Fruit fly (Drosophila melanogaster) whole organism, embryonic: ENCODE measurements around the gene CG11178.
A peak's percentile ranks its signal among the peaks of the same experiment; 100 is the strongest.

Source experiments
- ATbp ChIP-seq: fragments of 200-800 bp; sonication (Bioruptor generic); optimal IDR thresholded peaks from 2 replicates; lab custom pipeline; 2017; ENCODE audit warnings: missing biosample characterization, mild to moderate bottlenecking, missing genetic modification characterization, missing genetic modification reagents
- Asciz ChIP-seq: fragments of 200-800 bp; sonication (Bioruptor generic); optimal IDR thresholded peaks from 2 replicates; lab custom pipeline; 2017; ENCODE audit warnings: missing biosample characterization, mild to moderate bottlenecking, missing genetic modification characterization, missing genetic modification reagents
- B-H2 ChIP-seq: fragments of 200-800 bp; sonication (Bioruptor generic); optimal IDR thresholded peaks from 2 replicates; lab custom pipeline; 2018; ENCODE audit warnings: missing biosample characterization, mild to moderate bottlenecking, missing genetic modification characterization
- CG10979 ChIP-seq: fragments of 200-800 bp; sonication (Bioruptor generic); optimal IDR thresholded peaks from 2 replicates; lab custom pipeline; 2018; ENCODE audit warnings: missing biosample characterization, mild to moderate bottlenecking, missing genetic modification characterization, moderate library complexity
- CG12219 ChIP-seq: fragments of 200-800 bp; sonication (Bioruptor generic); optimal IDR thresholded peaks from 3 replicates; lab custom pipeline; 2018; ENCODE audit warnings: missing biosample characterization, mild to moderate bottlenecking, missing genetic modification characterization
- CG13775 ChIP-seq: fragments of 200-800 bp; sonication (Bioruptor generic); optimal IDR thresholded peaks from 3 replicates; lab custom pipeline; 2017; ENCODE audit warnings: missing biosample characterization, mild to moderate bottlenecking, missing genetic modification characterization
- CG13894 ChIP-seq: fragments of 200-800 bp; sonication (Bioruptor generic); optimal IDR thresholded peaks from 3 replicates; lab custom pipeline; 2018; ENCODE audit warnings: missing biosample characterization, mild to moderate bottlenecking, missing genetic modification characterization, moderate library complexity
- CG14014 ChIP-seq: fragments of 200-800 bp; sonication (Bioruptor generic); IDR thresholded peaks from 2 replicates; pipeline ENCODE4 v1.3.6; 2022; ENCODE audit warnings: missing biosample characterization, missing genetic modification characterization
- CG18011 ChIP-seq: fragments of 200-800 bp; sonication (Bioruptor generic); optimal IDR thresholded peaks from 2 replicates; lab custom pipeline; 2017; ENCODE audit warnings: missing biosample characterization, missing genetic modification characterization, mild to moderate bottlenecking, moderate library complexity, missing genotype
- CG2120 ChIP-seq: fragments of 200-800 bp; sonication (Bioruptor generic); optimal IDR thresholded peaks from 3 replicates; lab custom pipeline; 2016; ENCODE audit warnings: missing biosample characterization, missing genetic modification characterization
- CG2678 ChIP-seq: fragments of 200-800 bp; sonication (Bioruptor generic); optimal IDR thresholded peaks from 3 replicates; lab custom pipeline; 2019; ENCODE audit warnings: missing biosample characterization, mild to moderate bottlenecking, missing genetic modification characterization, moderate library complexity
- CG32532 ChIP-seq: fragments of 200-800 bp; sonication (Bioruptor generic); IDR thresholded peaks from 2 replicates; pipeline ENCODE4 v1.3.6; 2022; ENCODE audit warnings: missing biosample characterization, missing genetic modification characterization
- CG34422 ChIP-seq: fragments of 200-800 bp; sonication (Bioruptor generic); IDR thresholded peaks from 3 replicates; pipeline ENCODE4 v1.3.6; 2022; ENCODE audit warnings: missing biosample characterization, missing genetic modification characterization
- CG3838 ChIP-seq: fragments of 200-800 bp; sonication (Bioruptor generic); optimal IDR thresholded peaks from 3 replicates; lab custom pipeline; 2016; ENCODE audit warnings: missing biosample characterization, missing genetic modification characterization
- CG7271 ChIP-seq: fragments of 200-800 bp; sonication (Bioruptor generic); optimal IDR thresholded peaks from 2 replicates; lab custom pipeline; 2018; ENCODE audit warnings: missing biosample characterization, mild to moderate bottlenecking, missing genetic modification characterization, moderate library complexity
- CG7928 ChIP-seq: fragments of 200-800 bp; sonication (Bioruptor generic); optimal IDR thresholded peaks from 2 replicates; lab custom pipeline; 2017; ENCODE audit warnings: missing biosample characterization, mild to moderate bottlenecking, missing genetic modification characterization
- CG8290 ChIP-seq, 3 experiments: fragments of 200-800 bp; sonication (Bioruptor generic); optimal IDR thresholded peaks; 2 replicates each; lab custom pipeline; 2016 to 2019; ENCODE audit warnings: missing biosample characterization in 3 of 3, missing genetic modification characterization in 3 of 3, mild to moderate bottlenecking in 2 of 3, moderate library complexity in 1 of 3
- CG8944 ChIP-seq: fragments of 200-800 bp; sonication (Bioruptor generic); optimal IDR thresholded peaks from 3 replicates; lab custom pipeline; 2016; ENCODE audit warnings: missing biosample characterization, missing genetic modification characterization
- CG9727 ChIP-seq: fragments of 200-800 bp; sonication (Bioruptor generic); optimal IDR thresholded peaks from 3 replicates; lab custom pipeline; 2017; ENCODE audit warnings: missing biosample characterization, mild to moderate bottlenecking, missing genetic modification characterization
- CHES-1-like ChIP-seq: fragments of 200-800 bp; sonication (Bioruptor generic); optimal IDR thresholded peaks from 2 replicates; lab custom pipeline; 2016; ENCODE audit warnings: missing biosample characterization, missing genetic modification characterization
- Dfd ChIP-seq, 2 experiments: fragments of >200 bp; optimal IDR thresholded peaks; 2 replicates each; lab custom pipeline; 2017; ENCODE audit warnings: missing biosample characterization in 2 of 2, missing genetic modification characterization in 2 of 2
- E2f2 ChIP-seq: fragments of 200-800 bp; sonication (Bioruptor generic); IDR thresholded peaks from 2 replicates; pipeline ENCODE4 v1.3.6; 2022; ENCODE audit warnings: missing biosample characterization, missing genetic modification characterization
- Fer1 ChIP-seq: fragments of 200-800 bp; sonication (Bioruptor generic); optimal IDR thresholded peaks from 2 replicates; lab custom pipeline; 2017; ENCODE audit warnings: missing biosample characterization, mild to moderate bottlenecking, missing genetic modification characterization
- Fer3 ChIP-seq: fragments of 200-800 bp; sonication (Bioruptor generic); optimal IDR thresholded peaks from 2 replicates; lab custom pipeline; 2018; ENCODE audit warnings: missing biosample characterization, mild to moderate bottlenecking, missing genetic modification characterization, moderate library complexity
- Gsc ChIP-seq: fragments of 200-800 bp; sonication (Bioruptor generic); IDR thresholded peaks from 2 replicates; pipeline ENCODE4 v1.3.6; 2022; ENCODE audit warnings: missing biosample characterization, missing genetic modification characterization
- Hsf ChIP-seq: fragments of 200-800 bp; sonication (Bioruptor generic); optimal IDR thresholded peaks from 3 replicates; lab custom pipeline; 2016; ENCODE audit warnings: missing biosample characterization, missing genetic modification characterization
- Jarid2 ChIP-seq: fragments of 200-800 bp; sonication (Bioruptor generic); optimal IDR thresholded peaks from 3 replicates; lab custom pipeline; 2017; ENCODE audit warnings: mild to moderate bottlenecking, missing biosample characterization, missing genetic modification reagents, missing genetic modification characterization
- Kr ChIP-seq: fragments of 200-800 bp; sonication (Bioruptor generic); optimal IDR thresholded peaks from 2 replicates; lab custom pipeline; 2017; ENCODE audit warnings: missing biosample characterization, mild to moderate bottlenecking, missing genetic modification characterization
- Max ChIP-seq: fragments of 200-800 bp; sonication (Bioruptor generic); optimal IDR thresholded peaks from 2 replicates; lab custom pipeline; 2016; ENCODE audit warnings: missing biosample characterization, mild to moderate bottlenecking, missing genetic modification characterization
- NC2α ChIP-seq: fragments of 200-800 bp; sonication (Bioruptor generic); optimal IDR thresholded peaks from 2 replicates; lab custom pipeline; 2016; ENCODE audit warnings: missing biosample characterization, missing genetic modification characterization
- Opbp ChIP-seq: fragments of 200-800 bp; sonication (Bioruptor generic); IDR thresholded peaks from 3 replicates; pipeline ENCODE4 v1.3.6; 2022; ENCODE audit warnings: missing biosample characterization, missing genetic modification characterization; ENCODE audit not compliant: partially characterized antibody
- PHDP ChIP-seq: fragments of 200-800 bp; sonication (Bioruptor generic); optimal IDR thresholded peaks from 3 replicates; lab custom pipeline; 2018; ENCODE audit warnings: missing biosample characterization, mild to moderate bottlenecking, missing genetic modification characterization, moderate library complexity
- Rfx ChIP-seq: fragments of 200-800 bp; sonication (Bioruptor generic); IDR thresholded peaks from 2 replicates; pipeline ENCODE4 v1.3.6; 2022; ENCODE audit warnings: missing biosample characterization, missing genetic modification characterization
- Trl ChIP-seq, 3 experiments: fragments of >200 bp in 2 of 3; fragments of 200-800 bp in 1 of 3; sonication (Bioruptor generic) in 1 of 3; optimal IDR thresholded peaks; 2 replicates in 1 of 3; 3 replicates in 2 of 3; lab custom pipeline; 2016 to 2017; ENCODE audit warnings: missing biosample characterization in 1 of 3, missing genetic modification characterization in 1 of 3
- amos ChIP-seq: fragments of 200-800 bp; sonication (Bioruptor generic); IDR thresholded peaks from 2 replicates; pipeline ENCODE4 v1.3.6; 2022; ENCODE audit warnings: missing biosample characterization, missing genetic modification characterization; ENCODE audit not compliant: partially characterized antibody
- ara ChIP-seq: fragments of 200-800 bp; sonication (Bioruptor generic); IDR thresholded peaks from 2 replicates; pipeline ENCODE4 v1.3.6; 2022; ENCODE audit warnings: missing biosample characterization, missing genetic modification characterization
- crp ChIP-seq, 2 experiments: fragments of 200-800 bp; sonication (Bioruptor generic); optimal IDR thresholded peaks; 2 replicates in 1 of 2; 3 replicates in 1 of 2; lab custom pipeline; 2017; ENCODE audit warnings: missing biosample characterization in 2 of 2, missing genetic modification characterization in 2 of 2, mild to moderate bottlenecking in 1 of 2, moderate library complexity in 1 of 2
- da ChIP-seq: fragments of 200-800 bp; sonication (Bioruptor generic); optimal IDR thresholded peaks from 2 replicates; lab custom pipeline; 2016; ENCODE audit warnings: missing biosample characterization, missing genetic modification characterization
- dm ChIP-seq: fragments of 200-800 bp; sonication (Bioruptor generic); optimal IDR thresholded peaks from 3 replicates; lab custom pipeline; 2016; ENCODE audit warnings: missing biosample characterization, missing genetic modification characterization
- gsb ChIP-seq: fragments of 200-800 bp; sonication (Bioruptor generic); IDR thresholded peaks from 2 replicates; pipeline ENCODE4 v1.3.6; 2022; ENCODE audit warnings: missing biosample characterization, missing genetic modification characterization
- hb ChIP-seq: fragments of 200-800 bp; sonication (Bioruptor generic); IDR thresholded peaks from 3 replicates; pipeline ENCODE4 v1.3.6; 2022; ENCODE audit warnings: missing biosample characterization, missing genetic modification characterization; ENCODE audit not compliant: partially characterized antibody
- her ChIP-seq: fragments of 200-800 bp; sonication (Bioruptor generic); optimal IDR thresholded peaks from 2 replicates; lab custom pipeline; 2016; ENCODE audit warnings: missing biosample characterization, missing genetic modification characterization
- knrl ChIP-seq: fragments of 200-800 bp; sonication (Bioruptor generic); IDR thresholded peaks from 3 replicates; pipeline ENCODE4 v1.3.6; 2022; ENCODE audit warnings: missing biosample characterization, missing genetic modification characterization; ENCODE audit not compliant: partially characterized antibody
- lbe ChIP-seq: fragments of 200-800 bp; sonication (Bioruptor generic); optimal IDR thresholded peaks from 2 replicates; lab custom pipeline; 2016; ENCODE audit warnings: missing biosample characterization, mild to moderate bottlenecking, missing genetic modification characterization
- onecut ChIP-seq: fragments of 200-800 bp; sonication (Bioruptor generic); IDR thresholded peaks from 2 replicates; pipeline ENCODE4 v1.3.6; 2022; ENCODE audit warnings: missing biosample characterization, missing genetic modification characterization
- pros ChIP-seq: fragments of 200-800 bp; sonication (Bioruptor generic); optimal IDR thresholded peaks from 3 replicates; lab custom pipeline; 2019; ENCODE audit warnings: missing biosample characterization, mild to moderate bottlenecking, missing genetic modification characterization, moderate library complexity
- sens-2 ChIP-seq: fragments of 200-800 bp; sonication (Bioruptor generic); IDR thresholded peaks from 2 replicates; pipeline ENCODE4 v1.3.6; 2022; ENCODE audit warnings: missing biosample characterization, missing genetic modification characterization
- so ChIP-seq: fragments of 200-800 bp; sonication (Bioruptor generic); IDR thresholded peaks from 3 replicates; pipeline ENCODE4 v1.3.6; 2022; ENCODE audit warnings: missing biosample characterization, missing genetic modification characterization
- tll ChIP-seq, 2 experiments: fragments of 200-800 bp in 1 of 2; fragments of >200 bp in 1 of 2; sonication (Bioruptor generic) in 1 of 2; optimal IDR thresholded peaks; 2 replicates each; lab custom pipeline; 2017 to 2019; ENCODE audit warnings: missing biosample characterization in 2 of 2, missing genetic modification characterization in 2 of 2, mild to moderate bottlenecking in 1 of 2, moderate library complexity in 1 of 2

The CG11178 gene

DNA sequence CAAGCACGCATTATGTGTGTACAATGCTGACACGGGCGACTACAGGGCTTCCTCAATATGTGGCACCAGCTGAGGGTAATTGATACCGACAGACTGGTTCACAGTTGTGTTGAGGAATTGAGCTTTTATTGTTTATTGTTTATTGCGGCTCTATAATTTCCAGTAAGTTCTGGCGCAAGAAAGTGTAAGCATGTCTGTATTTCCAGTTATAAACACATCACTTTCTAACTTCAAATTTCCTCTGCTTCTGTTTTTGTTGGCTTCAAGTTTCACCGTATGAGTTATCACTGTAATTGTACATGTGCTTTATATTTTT lies 21.1 kb downstream of the CG11178 start (continued):
- TF ChIP-seq Gsc (no peak), CG8290 (GFP tag; optimal IDR thresholded peaks at IDR 0.05; lab: Kevin White, UChicago) (no peak), CG8290 (tag; optimal IDR thresholded peaks at IDR 0.05; lab: Kevin White, UChicago) (peak in 1 of 2 experiments; percentile 66), pros (GFP tag; lab: Kevin White, UChicago) (no peak), CG8944 (GFP tag; lab: Kevin White, UChicago) (peak; percentile 84), onecut (GFP tag; lab: Robert Waterston, UW) (peak; percentile 49), ara (GFP tag; lab: Robert Waterston, UW) (peak; percentile 34; the same call in 1 of the 2 replicates), hb (GFP tag; lab: Robert Waterston, UW) (no peak), her (GFP tag; lab: Kevin White, UChicago) (peak; percentile 80), CG32532 (GFP tag; lab: Robert Waterston, UW) (peak; percentile 85), CG34422 (GFP tag; lab: Robert Waterston, UW) (peak; percentile 63; the same call in 1 of the 3 replicates), lbe (no peak), CG13894 (tag; lab: Kevin White, UChicago) (peak; percentile 49), sens-2 (GFP tag; lab: Robert Waterston, UW) (no peak), CG14014 (peak; percentile 84), CG7928 (GFP tag; lab: Kevin White, UChicago) (peak; percentile 54), gsb (GFP tag; lab: Robert Waterston, UW) (0 out of 2 replicates have a peak, but pooled peaks have one; percentile 38), CG3838 (peak; percentile 12), B-H2 (GFP tag; lab: Kevin White, UChicago) (peak; percentile 67), dm (GFP tag; lab: Kevin White, UChicago) (peak; percentile 80), CHES-1-like (GFP tag; lab: Kevin White, UChicago) (peak; percentile 76), Hsf (GFP tag; lab: Kevin White, UChicago) (peak; percentile 79), Opbp (GFP tag; lab: Robert Waterston, UW) (no peak), Max (peak; percentile 57), CG12219 (GFP tag; lab: Kevin White, UChicago) (peak; percentile 72), Fer3 (tag; lab: Kevin White, UChicago) (peak; percentile 82), Kr (GFP tag; lab: Kevin White, UChicago) (no peak), CG7271 (no peak), CG9727 (GFP tag; lab: Kevin White, UChicago) (peak; percentile 54), Trl (optimal IDR thresholded peaks at IDR 0.05; lab: Kevin White, UChicago) (no peak), Trl (GFP tag; optimal IDR thresholded peaks at IDR 0.05; lab: Kevin White, UChicago) (peak; percentile 77), tll (GFP tag; optimal IDR thresholded peaks at IDR 0.05; lab: Kevin White, UChicago) (no peak), CG2120 (GFP tag; lab: Kevin White, UChicago) (peak; percentile 90), PHDP (tag; lab: Kevin White, UChicago) (peak; percentile 72), amos (no peak), Asciz (GFP tag; lab: Kevin White, UChicago) (peak; percentile 41), Dfd (GFP tag; optimal IDR thresholded peaks at IDR 0.05; lab: Kevin White, UChicago) (no peak), CG2678 (peak; percentile 86), knrl (GFP tag; lab: Robert Waterston, UW) (no peak), Fer1 (peak; percentile 88), CG10979 (tag; lab: Kevin White, UChicago) (peak; percentile 62), da (peak; percentile 23), NC2α (peak; percentile 9), Rfx (GFP tag; lab: Robert Waterston, UW) (peak; percentile 91), so (GFP tag; lab: Robert Waterston, UW) (peak; percentile 83), CG13775 (peak; percentile 55), E2f2 (GFP tag; lab: Robert Waterston, UW) (peak; percentile 50), ATbp (GFP tag; lab: Kevin White, UChicago) (peak; percentile 56), Jarid2 (peak; percentile 31), crp (GFP tag; optimal IDR thresholded peaks at IDR 0.05; lab: Kevin White, UChicago) (peak in 1 of 2 experiments; percentile 23), CG18011 (GFP tag; lab: Kevin White, UChicago) (no peak)
